Worm (Caenorhabditis elegans) whole organism, L4 larva: Measurements from ENCODE around the gene ZK1055.2.

Experiments used
- F49E8.2 ChIP-seq: sonication (generic microtip); optimal IDR thresholded peaks from 2 replicates; lab custom pipeline; 2016; ENCODE audit warnings: missing compliant biosample characterization, mild to moderate bottlenecking, missing genetic modification characterization, borderline replicate concordance
- ZK546.5 ChIP-seq, 2 experiments: sonication (generic microtip); optimal IDR thresholded peaks; 2 replicates each; lab custom pipeline; 2017; ENCODE audit warnings: missing biosample characterization in 2 of 2, missing genetic modification characterization in 2 of 2
- ceh-62 ChIP-seq: sonication (generic microtip); optimal IDR thresholded peaks from 2 replicates; lab custom pipeline; 2017; ENCODE audit warnings: missing biosample characterization, missing genetic modification characterization
- nhr-28 ChIP-seq: fragments of 150-350 bp; optimal IDR thresholded peaks from 2 replicates; lab custom pipeline; 2014; ENCODE audit warnings: missing biosample characterization, missing genetic modification characterization
- nhr-77 ChIP-seq: fragments of 150-350 bp; optimal IDR thresholded peaks from 2 replicates; lab custom pipeline; 2014; ENCODE audit warnings: missing biosample characterization, missing genetic modification characterization
- spr-3 ChIP-seq: fragments of 200-800 bp; sonication (Bioruptor generic); optimal IDR thresholded peaks from 2 replicates; lab custom pipeline; 2018; ENCODE audit warnings: mild to moderate bottlenecking, missing genetic modification characterization, missing compliant biosample characterization
- tra-1 ChIP-seq: fragments of 200-800 bp; sonication (Bioruptor generic); IDR thresholded peaks from 2 replicates; pipeline ENCODE4 v1.3.6; 2022; ENCODE audit warnings: missing genetic modification reagents, missing genetic modification characterization, missing compliant biosample characterization
- zag-1 ChIP-seq: fragments of 150-350 bp; optimal IDR thresholded peaks from 2 replicates; lab custom pipeline; 2014; ENCODE audit warnings: missing biosample characterization, missing genetic modification characterization

- TF ChIP-seq F49E8.2 (tag; lab: Kevin White, UChicago) (no peak), tra-1 (no peak), zag-1 (tag; lab: Kevin White, UChicago) (no peak), nhr-28 (no peak), ceh-62 (tag; lab: Kevin White, UChicago) (no peak), spr-3 (GFP tag; lab: Kevin White, UChicago) (no peak), nhr-77 (tag; lab: Kevin White, UChicago) (no peak), ZK546.5 (tag; optimal IDR thresholded peaks at IDR 0.05; lab: Kevin White, UChicago) (no peak)
These were observed 14.9 kb downstream of the ZK1055.2 start, which contains the start of gene ZK1055.7 for ce11 chrV:6605275-6605674.
